Fruit fly (Drosophila melanogaster) whole organism, embryonic: Measurements from ENCODE around the gene Cerk.
A peak's percentile ranks its signal among the peaks of the same experiment; 100 is the strongest.

Experiments used
- Bdp1 ChIP-seq: fragments of 200-800 bp; sonication (Bioruptor generic); optimal IDR thresholded peaks from 3 replicates; lab custom pipeline; 2016; ENCODE audit warnings: missing biosample characterization, missing genetic modification characterization
- CG10209 ChIP-seq: fragments of 200-800 bp; sonication (Bioruptor generic); optimal IDR thresholded peaks from 3 replicates; lab custom pipeline; 2017; ENCODE audit warnings: missing biosample characterization, mild to moderate bottlenecking, missing genetic modification characterization, missing genetic modification reagents
- CG10366 ChIP-seq: fragments of 200-800 bp; sonication (Bioruptor generic); IDR thresholded peaks from 2 replicates; pipeline ENCODE4 v1.3.6; 2022; ENCODE audit warnings: missing biosample characterization, missing genetic modification characterization
- CG10979 ChIP-seq: fragments of 200-800 bp; sonication (Bioruptor generic); optimal IDR thresholded peaks from 2 replicates; lab custom pipeline; 2018; ENCODE audit warnings: missing biosample characterization, mild to moderate bottlenecking, missing genetic modification characterization, moderate library complexity
- CG12391 ChIP-seq: fragments of 200-800 bp; sonication (Bioruptor generic); optimal IDR thresholded peaks from 3 replicates; lab custom pipeline; 2018; ENCODE audit warnings: missing biosample characterization, mild to moderate bottlenecking, missing genetic modification characterization, moderate library complexity
- CG12744 ChIP-seq: fragments of 200-800 bp; sonication (Bioruptor generic); optimal IDR thresholded peaks from 2 replicates; lab custom pipeline; 2016; ENCODE audit warnings: missing biosample characterization, missing genetic modification characterization
- CG13624 ChIP-seq: fragments of 200-800 bp; sonication (Bioruptor generic); optimal IDR thresholded peaks from 2 replicates; lab custom pipeline; 2016; ENCODE audit warnings: missing biosample characterization, missing genetic modification characterization
- CG16863 ChIP-seq: fragments of 200-800 bp; sonication (Bioruptor generic); optimal IDR thresholded peaks from 3 replicates; lab custom pipeline; 2016; ENCODE audit warnings: missing biosample characterization, missing genetic modification characterization
- CG18599 ChIP-seq: fragments of 200-800 bp; sonication (Bioruptor generic); optimal IDR thresholded peaks from 3 replicates; lab custom pipeline; 2017; ENCODE audit warnings: missing biosample characterization, missing genetic modification characterization, mild to moderate bottlenecking, moderate library complexity, missing genetic modification reagents
- CG2678 ChIP-seq: fragments of 200-800 bp; sonication (Bioruptor generic); optimal IDR thresholded peaks from 3 replicates; lab custom pipeline; 2019; ENCODE audit warnings: missing biosample characterization, mild to moderate bottlenecking, missing genetic modification characterization, moderate library complexity
- CG2712 ChIP-seq: fragments of 200-800 bp; optimal IDR thresholded peaks from 3 replicates; lab custom pipeline; 2019; ENCODE audit warnings: missing biosample characterization, mild to moderate bottlenecking, missing genetic modification characterization, moderate library complexity
- CG30403 ChIP-seq: fragments of 200-800 bp; sonication (Bioruptor generic); optimal IDR thresholded peaks from 3 replicates; lab custom pipeline; 2016; ENCODE audit warnings: missing biosample characterization, missing genetic modification characterization
- CG31224 ChIP-seq: fragments of 200-800 bp; sonication (Bioruptor generic); IDR thresholded peaks from 2 replicates; pipeline ENCODE4 v1.3.6; 2022; ENCODE audit warnings: missing biosample characterization, missing genetic modification characterization
- CG31365 ChIP-seq: fragments of 200-800 bp; sonication (Bioruptor generic); optimal IDR thresholded peaks from 2 replicates; lab custom pipeline; 2018; ENCODE audit warnings: missing biosample characterization, mild to moderate bottlenecking, missing genetic modification characterization
- CG32532 ChIP-seq: fragments of 200-800 bp; sonication (Bioruptor generic); IDR thresholded peaks from 2 replicates; pipeline ENCODE4 v1.3.6; 2022; ENCODE audit warnings: missing biosample characterization, missing genetic modification characterization
- CG32767 ChIP-seq: fragments of 200-800 bp; sonication (Bioruptor generic); IDR thresholded peaks from 2 replicates; pipeline ENCODE4 v1.3.6; 2022; ENCODE audit warnings: missing biosample characterization, missing genetic modification characterization
- CG34376 ChIP-seq: fragments of 200-800 bp; sonication (Bioruptor generic); optimal IDR thresholded peaks from 2 replicates; lab custom pipeline; 2018; ENCODE audit warnings: missing biosample characterization, mild to moderate bottlenecking, missing genetic modification characterization
- CG3838 ChIP-seq: fragments of 200-800 bp; sonication (Bioruptor generic); optimal IDR thresholded peaks from 3 replicates; lab custom pipeline; 2016; ENCODE audit warnings: missing biosample characterization, missing genetic modification characterization
- CG42726 ChIP-seq: fragments of 200-800 bp; sonication (Bioruptor generic); IDR thresholded peaks from 2 replicates; pipeline ENCODE4 v1.3.6; 2022; ENCODE audit warnings: missing biosample characterization, missing genetic modification characterization; ENCODE audit not compliant: partially characterized antibody
- CG43689 ChIP-seq: fragments of 200-800 bp; sonication (Bioruptor generic); IDR thresholded peaks from 2 replicates; pipeline ENCODE4 v1.3.6; 2022; ENCODE audit warnings: missing biosample characterization, missing genetic modification characterization
- CG8089 ChIP-seq: fragments of 200-800 bp; sonication (Bioruptor generic); optimal IDR thresholded peaks from 3 replicates; lab custom pipeline; 2016; ENCODE audit warnings: missing biosample characterization, missing genetic modification characterization
- CG8478 ChIP-seq: fragments of >200 bp; optimal IDR thresholded peaks from 2 replicates; lab custom pipeline; 2018
- CG8924 ChIP-seq: fragments of 200-800 bp; optimal IDR thresholded peaks from 3 replicates; lab custom pipeline; 2019; ENCODE audit warnings: missing biosample characterization, mild to moderate bottlenecking, missing genetic modification characterization, moderate library complexity
- Chrac-16 ChIP-seq: fragments of 200-800 bp; sonication (Bioruptor generic); optimal IDR thresholded peaks from 3 replicates; lab custom pipeline; 2016; ENCODE audit warnings: missing biosample characterization, missing genetic modification characterization
- CrebB ChIP-seq: fragments of 200-800 bp; sonication (Bioruptor generic); optimal IDR thresholded peaks from 3 replicates; lab custom pipeline; 2018; ENCODE audit warnings: missing biosample characterization, mild to moderate bottlenecking, missing genetic modification characterization
- Dad ChIP-seq: fragments of 200-800 bp; sonication (Bioruptor generic); optimal IDR thresholded peaks from 3 replicates; lab custom pipeline; 2016; ENCODE audit warnings: missing biosample characterization, missing genetic modification characterization
- Doc2 ChIP-seq: fragments of 200-800 bp; sonication (Bioruptor generic); IDR thresholded peaks from 2 replicates; pipeline ENCODE4 v1.3.6; 2022; ENCODE audit warnings: missing biosample characterization, missing genetic modification characterization
- Gsc ChIP-seq: fragments of 200-800 bp; sonication (Bioruptor generic); IDR thresholded peaks from 2 replicates; pipeline ENCODE4 v1.3.6; 2022; ENCODE audit warnings: missing biosample characterization, missing genetic modification characterization
- Gug ChIP-seq: fragments of 200-800 bp; sonication (Bioruptor generic); IDR thresholded peaks from 4 replicates; pipeline ENCODE4 v1.3.6; 2022; ENCODE audit warnings: missing biosample characterization, missing genetic modification characterization
- Mrtf ChIP-seq: fragments of 200-800 bp; sonication (Bioruptor generic); IDR thresholded peaks from 3 replicates; pipeline ENCODE4 v1.3.6; 2022; ENCODE audit warnings: missing biosample characterization, missing genetic modification characterization
- Poxn ChIP-seq: fragments of 200-800 bp; sonication (Bioruptor generic); IDR thresholded peaks from 2 replicates; pipeline ENCODE4 v1.3.6; 2022; ENCODE audit warnings: missing biosample characterization, missing genetic modification characterization
- Ptx1 ChIP-seq: fragments of 200-800 bp; sonication (Bioruptor generic); IDR thresholded peaks from 2 replicates; pipeline ENCODE4 v1.3.6; 2022; ENCODE audit warnings: missing biosample characterization, missing genetic modification characterization
- Sox102F ChIP-seq: fragments of 200-800 bp; sonication (Bioruptor generic); optimal IDR thresholded peaks from 2 replicates; lab custom pipeline; 2018; ENCODE audit warnings: missing biosample characterization, mild to moderate bottlenecking, missing genetic modification characterization, moderate library complexity
- Trl ChIP-seq, 3 experiments: fragments of >200 bp in 2 of 3; fragments of 200-800 bp in 1 of 3; sonication (Bioruptor generic) in 1 of 3; optimal IDR thresholded peaks; 2 replicates in 1 of 3; 3 replicates in 2 of 3; lab custom pipeline; 2016 to 2017; ENCODE audit warnings: missing biosample characterization in 1 of 3, missing genetic modification characterization in 1 of 3
- Vsx1 ChIP-seq: fragments of 200-800 bp; sonication (Bioruptor generic); optimal IDR thresholded peaks from 2 replicates; lab custom pipeline; 2017; ENCODE audit warnings: missing biosample characterization, mild to moderate bottlenecking, missing genetic modification characterization, missing genetic modification reagents
- abd-A ChIP-seq: fragments of 200-800 bp; sonication (Bioruptor generic); optimal IDR thresholded peaks from 3 replicates; lab custom pipeline; 2019; ENCODE audit warnings: missing biosample characterization, mild to moderate bottlenecking, missing genetic modification characterization, moderate library complexity
- ac ChIP-seq: fragments of 200-800 bp; sonication (Bioruptor generic); optimal IDR thresholded peaks from 3 replicates; lab custom pipeline; 2017; ENCODE audit warnings: missing biosample characterization, mild to moderate bottlenecking, missing genetic modification characterization
- crp ChIP-seq, 2 experiments: fragments of 200-800 bp; sonication (Bioruptor generic); optimal IDR thresholded peaks; 2 replicates in 1 of 2; 3 replicates in 1 of 2; lab custom pipeline; 2017; ENCODE audit warnings: missing biosample characterization in 2 of 2, missing genetic modification characterization in 2 of 2, mild to moderate bottlenecking in 1 of 2, moderate library complexity in 1 of 2
- en ChIP-seq: fragments of 200-800 bp; sonication (Bioruptor generic); optimal IDR thresholded peaks from 2 replicates; lab custom pipeline; 2016; ENCODE audit warnings: missing biosample characterization, missing genetic modification characterization
- gsb-n ChIP-seq: fragments of 200-800 bp; sonication (Bioruptor generic); optimal IDR thresholded peaks from 3 replicates; lab custom pipeline; 2018; ENCODE audit warnings: missing biosample characterization, mild to moderate bottlenecking, missing genetic modification characterization
- h ChIP-seq: fragments of >200 bp; optimal IDR thresholded peaks from 2 replicates; lab custom pipeline; 2017
- kay ChIP-seq: fragments of 200-800 bp; sonication (Bioruptor generic); optimal IDR thresholded peaks from 2 replicates; lab custom pipeline; 2016; ENCODE audit warnings: missing biosample characterization, missing genetic modification characterization
- ken ChIP-seq: fragments of 200-800 bp; sonication (Bioruptor generic); IDR thresholded peaks from 3 replicates; pipeline ENCODE4 v1.3.6; 2022; ENCODE audit warnings: missing biosample characterization, missing genetic modification characterization
- maf-S ChIP-seq: fragments of 200-800 bp; sonication (Bioruptor generic); optimal IDR thresholded peaks from 2 replicates; lab custom pipeline; 2016; ENCODE audit warnings: missing biosample characterization, missing genetic modification characterization
- mam ChIP-seq: fragments of 200-800 bp; sonication (Bioruptor generic); optimal IDR thresholded peaks from 3 replicates; lab custom pipeline; 2016; ENCODE audit warnings: missing biosample characterization, missing genetic modification characterization
- mld ChIP-seq: fragments of 200-800 bp; sonication (Bioruptor generic); IDR thresholded peaks from 3 replicates; pipeline ENCODE4 v1.3.6; 2022; ENCODE audit warnings: missing biosample characterization, missing genetic modification characterization; ENCODE audit not compliant: partially characterized antibody
- pho ChIP-seq: fragments of 200-800 bp; sonication (Bioruptor generic); optimal IDR thresholded peaks from 2 replicates; lab custom pipeline; 2016; ENCODE audit warnings: missing biosample characterization, missing genetic modification characterization
- vfl ChIP-seq: fragments of 200-800 bp; sonication (Bioruptor generic); optimal IDR thresholded peaks from 2 replicates; lab custom pipeline; 2016; ENCODE audit warnings: missing biosample characterization, missing genetic modification characterization
- vnd ChIP-seq: fragments of 200-800 bp; sonication (Bioruptor generic); IDR thresholded peaks from 3 replicates; pipeline ENCODE4 v1.3.6; 2022; ENCODE audit warnings: missing biosample characterization, missing genetic modification characterization; ENCODE audit not compliant: partially characterized antibody
- wek ChIP-seq: fragments of 200-800 bp; sonication (Bioruptor generic); optimal IDR thresholded peaks from 3 replicates; lab custom pipeline; 2018; ENCODE audit warnings: missing biosample characterization, mild to moderate bottlenecking, missing genetic modification characterization, moderate library complexity
- zen ChIP-seq: fragments of 200-800 bp; sonication (Bioruptor generic); optimal IDR thresholded peaks from 3 replicates; lab custom pipeline; 2018; ENCODE audit warnings: missing biosample characterization, mild to moderate bottlenecking, missing genetic modification characterization, moderate library complexity

Cerk gene

DNA sequence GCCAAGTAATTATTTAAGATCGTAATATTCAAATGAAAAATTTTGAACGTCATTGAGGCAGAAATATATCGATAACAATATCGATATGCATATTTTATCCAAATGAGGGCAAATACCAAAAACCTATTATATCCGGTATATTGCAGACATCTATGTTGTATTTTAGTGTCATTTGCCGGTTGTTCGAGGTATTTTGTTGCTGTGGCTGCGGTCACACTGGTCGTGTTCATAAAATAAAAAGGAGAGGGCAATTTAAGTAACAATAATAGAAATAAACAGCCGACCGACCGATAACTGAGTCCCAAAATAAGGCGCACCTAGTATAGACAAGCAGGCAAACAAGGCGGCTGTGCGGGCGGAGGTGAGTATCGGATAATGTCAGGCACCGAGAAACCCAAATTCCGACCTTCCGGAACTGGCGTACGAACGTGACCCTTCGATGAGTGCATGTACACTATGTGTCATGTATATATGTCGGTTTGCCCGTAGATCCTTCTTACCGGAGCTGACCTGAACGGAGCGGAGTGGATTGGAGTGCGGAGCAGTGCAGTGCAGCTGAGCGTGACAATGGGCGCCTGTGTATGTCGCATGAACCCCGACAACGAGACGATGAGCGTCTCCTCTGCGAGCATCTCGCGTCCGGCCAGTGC lies 25.8 kb upstream of the Cerk start, which contains the start of gene CG1172 (continued):
- no peak for TF ChIP-seq CG31224 (GFP tag; lab: Robert Waterston, UW)
- no peak for TF ChIP-seq Ptx1 (GFP tag; lab: Robert Waterston, UW)
- TF ChIP-seq ac (GFP tag; lab: Kevin White, UChicago): no peak
- TF ChIP-seq crp (GFP tag; optimal IDR thresholded peaks at IDR 0.05; lab: Kevin White, UChicago): peak in 1 of 2 experiments; percentile 21
- no peak for TF ChIP-seq CG12391 (tag; lab: Kevin White, UChicago)
- TF ChIP-seq maf-S: no peak
- TF ChIP-seq Bdp1: no peak
- no peak for TF ChIP-seq CG31365
- TF ChIP-seq CG18599 (GFP tag; lab: Kevin White, UChicago): no peak
- no peak for TF ChIP-seq CG32767 (GFP tag; lab: Robert Waterston, UW)
- no peak for TF ChIP-seq CG12744 (GFP tag; lab: Kevin White, UChicago)
- TF ChIP-seq vnd (GFP tag; lab: Robert Waterston, UW): peak; percentile 52; the same call in 2 of the 3 replicates
- no peak for TF ChIP-seq CG16863 (GFP tag; lab: Kevin White, UChicago)
- TF ChIP-seq Gug (GFP tag; lab: Robert Waterston, UW): no peak
- no peak for TF ChIP-seq CG2678 (tag; lab: Kevin White, UChicago)
- no peak for TF ChIP-seq ken (GFP tag; lab: Robert Waterston, UW)
- TF ChIP-seq mld (GFP tag; lab: Robert Waterston, UW): no peak
- no peak for TF ChIP-seq CG30403 (GFP tag; lab: Kevin White, UChicago)
- no peak for TF ChIP-seq Trl (optimal IDR thresholded peaks at IDR 0.05; lab: Kevin White, UChicago)
- no peak for TF ChIP-seq Trl (GFP tag; optimal IDR thresholded peaks at IDR 0.05; lab: Kevin White, UChicago)
- peak; percentile 44 for TF ChIP-seq zen (tag; lab: Kevin White, UChicago)
- TF ChIP-seq CG34376 (GFP tag; lab: Kevin White, UChicago): peak; percentile 19
- no peak for TF ChIP-seq vfl (GFP tag; lab: Kevin White, UChicago)
- TF ChIP-seq CG13624 (GFP tag; lab: Kevin White, UChicago): peak; percentile 27
- no peak for TF ChIP-seq CG8478 (lab: Kevin White, UChicago)
- TF ChIP-seq CG32532: no peak
- TF ChIP-seq CG3838: no peak
- no peak for TF ChIP-seq CG2712 (tag; lab: Kevin White, UChicago)
- TF ChIP-seq CG10209 (GFP tag; lab: Kevin White, UChicago): no peak
- TF ChIP-seq Sox102F (GFP tag; lab: Kevin White, UChicago): no peak
- no peak for TF ChIP-seq gsb-n (tag; lab: Kevin White, UChicago)
- TF ChIP-seq mam (GFP tag; lab: Kevin White, UChicago): no peak
- no peak for TF ChIP-seq h
- peak; percentile 21 for TF ChIP-seq CrebB (tag; lab: Kevin White, UChicago)
- no peak for TF ChIP-seq Dad
- no peak for TF ChIP-seq CG42726
- TF ChIP-seq Gsc (GFP tag; lab: Robert Waterston, UW): no peak
- no peak for TF ChIP-seq Mrtf (GFP tag; lab: Robert Waterston, UW)
- peak; percentile 10 for TF ChIP-seq CG10979 (tag; lab: Kevin White, UChicago)
- no peak for TF ChIP-seq CG8089
- no peak for TF ChIP-seq wek (GFP tag; lab: Kevin White, UChicago)
- no peak for TF ChIP-seq en (GFP tag; lab: Kevin White, UChicago)
- no peak for TF ChIP-seq kay (GFP tag; lab: Kevin White, UChicago)
- no peak for TF ChIP-seq Poxn
- no peak for TF ChIP-seq Vsx1 (GFP tag; lab: Kevin White, UChicago)
- TF ChIP-seq CG43689 (GFP tag; lab: Robert Waterston, UW): no peak
- no peak for TF ChIP-seq abd-A (tag; lab: Kevin White, UChicago)
- TF ChIP-seq pho (GFP tag; lab: Kevin White, UChicago): no peak
- TF ChIP-seq CG8924: no peak
- TF ChIP-seq CG10366 (GFP tag; lab: Robert Waterston, UW): no peak
- no peak for TF ChIP-seq Chrac-16 (GFP tag; lab: Kevin White, UChicago)
- TF ChIP-seq Doc2 (GFP tag; lab: Robert Waterston, UW): no peak
